Worm (Caenorhabditis elegans): Measurements from ENCODE around the gene col-119.
A peak's percentile ranks its signal among the peaks of the same experiment; 100 is the strongest.

The col-119 gene

ce11 chrIV:8978047-8978446 lies 1.5 kb downstream of the col-119 start:
- no peak for TF ChIP-seq madf-8 (GFP tag; conservative IDR thresholded peaks at IDR 0.05)
- no peak for TF ChIP-seq unc-62 (GFP tag; optimal IDR thresholded peaks at IDR 0.05)
- TF ChIP-seq lag-1 (GFP tag; IDR thresholded peaks at IDR 0.05) = no peak
- no peak for TF ChIP-seq nhr-80 (tag; optimal IDR thresholded peaks at IDR 0.05)
- TF ChIP-seq ztf-28 (GFP tag; IDR thresholded peaks at IDR 0.05) = no peak
- no peak for TF ChIP-seq attf-5 (GFP tag; optimal IDR thresholded peaks at IDR 0.05)
- TF ChIP-seq F10E7.11 (tag; optimal IDR thresholded peaks at IDR 0.05) = no peak
- no peak for TF ChIP-seq lsy-27 (tag; optimal IDR thresholded peaks at IDR 0.05; ENCODE audit: borderline replicate concordance, insufficient read depth)
- TF ChIP-seq K12H6.12 (tag; optimal IDR thresholded peaks at IDR 0.05) = no peak
- no peak for TF ChIP-seq dpl-1 (GFP tag; optimal IDR thresholded peaks at IDR 0.05)
- TF ChIP-seq B0261.1 (tag; optimal IDR thresholded peaks at IDR 0.05) = no peak
- TF ChIP-seq hmg-20 (GFP tag; IDR thresholded peaks at IDR 0.05) = no peak
- no peak for TF ChIP-seq F23B12.7 (tag; optimal IDR thresholded peaks at IDR 0.05; ENCODE audit: insufficient read depth)
- no peak for TF ChIP-seq efl-1 (GFP tag; optimal IDR thresholded peaks at IDR 0.05)
- no peak for TF ChIP-seq F33H1.4 (GFP tag; IDR thresholded peaks at IDR 0.05)

- TF ChIP-seq Y67H2A.10 (GFP tag; conservative IDR thresholded peaks at IDR 0.05) (no peak), attf-3 (GFP tag; conservative IDR thresholded peaks at IDR 0.05) (no peak), F57A8.1 (GFP tag; optimal IDR thresholded peaks at IDR 0.05) (no peak), rpc-1 (optimal IDR thresholded peaks at IDR 0.05) (no peak), rpc-1 (tag; optimal IDR thresholded peaks at IDR 0.05) (no peak)
These were observed 4.3 kb downstream of the col-119 start, which contains the start of gene pdzd-8 for ce11 chrIV:8975331-8975625. pdzd-8 (plus strand) TSS chrIV:8975526.

- TF ChIP-seq lin-35 (GFP tag; optimal IDR thresholded peaks at IDR 0.05) = no peak
- no peak for TF ChIP-seq ekl-4 (GFP tag; IDR thresholded peaks at IDR 0.05)
- TF ChIP-seq F52B5.7 (tag; optimal IDR thresholded peaks at IDR 0.05) = no peak
- peak in 1 of 2 experiments; percentile 24 for TF ChIP-seq let-607 (tag; optimal IDR thresholded peaks at IDR 0.05)
- no peak for TF ChIP-seq F55B11.4 (tag; optimal IDR thresholded peaks at IDR 0.05; ENCODE audit: borderline replicate concordance, insufficient read depth)
- peak; percentile 62 for TF ChIP-seq nhr-80 (tag; optimal IDR thresholded peaks at IDR 0.05)
- TF ChIP-seq ceh-79 (tag; optimal IDR thresholded peaks at IDR 0.05) = no peak
- TF ChIP-seq sdz-38 (tag; optimal IDR thresholded peaks at IDR 0.05) = no peak
- TF ChIP-seq ceh-58 (GFP tag; IDR thresholded peaks at IDR 0.05) = no peak
These were observed 4.9 kb downstream of the col-119 start for ce11 chrIV:8974543-8975330.

- TF ChIP-seq T07F8.4 (tag; optimal IDR thresholded peaks at IDR 0.05) = no peak
- TF ChIP-seq die-1 (tag; optimal IDR thresholded peaks at IDR 0.05) = no peak
- TF ChIP-seq Y67H2A.10 (GFP tag; conservative IDR thresholded peaks at IDR 0.05) = no peak
- no peak for TF ChIP-seq F22D6.2 (tag; optimal IDR thresholded peaks at IDR 0.05)
- TF ChIP-seq let-607 (tag; optimal IDR thresholded peaks at IDR 0.05) = peak in 1 of 2 experiments; percentile 55
- no peak for TF ChIP-seq somi-1 (GFP tag; optimal IDR thresholded peaks at IDR 0.05)
- TF ChIP-seq ceh-79 (tag; optimal IDR thresholded peaks at IDR 0.05) = no peak
- peak in 1 of 3 experiments; percentile 47 for TF ChIP-seq lin-35 (GFP tag; optimal IDR thresholded peaks at IDR 0.05)
- TF ChIP-seq tbp1 (GFP tag; optimal IDR thresholded peaks at IDR 0.05) = peak; percentile 30
- no peak for TF ChIP-seq ztf-18 (tag; optimal IDR thresholded peaks at IDR 0.05)
- TF ChIP-seq hlh-12 (tag; optimal IDR thresholded peaks at IDR 0.05) = no peak
- no peak for TF ChIP-seq nfya-1 (tag; optimal IDR thresholded peaks at IDR 0.05; ENCODE audit: borderline replicate concordance, insufficient read depth)
- 0 out of 2 replicates have a peak, but pooled peaks have one; percentile 13 for TF ChIP-seq rcor-1 (GFP tag; IDR thresholded peaks at IDR 0.05)
- peak; percentile 38 for TF ChIP-seq lsl-1 (GFP tag; optimal IDR thresholded peaks at IDR 0.05)
- peak; percentile 19 for TF ChIP-seq madf-10 (tag; optimal IDR thresholded peaks at IDR 0.05)
- TF ChIP-seq rpc-1 (optimal IDR thresholded peaks at IDR 0.05) = no peak
- TF ChIP-seq rpc-1 (tag; optimal IDR thresholded peaks at IDR 0.05) = no peak
- peak; percentile 90 for TF ChIP-seq bed-2 (GFP tag; IDR thresholded peaks at IDR 0.05)
- peak; percentile 46; the same call in 1 of the 2 replicates for TF ChIP-seq ceh-40 (GFP tag; IDR thresholded peaks at IDR 0.05)
- no peak for TF ChIP-seq lsy-27 (tag; optimal IDR thresholded peaks at IDR 0.05; ENCODE audit: borderline replicate concordance, insufficient read depth)
These were observed 6.2 kb downstream of the col-119 start, which contains the start of gene C53B4.3 for ce11 chrIV:8973249-8973958. C53B4.3 (minus strand) TSS chrIV:8973712.
